Worm (Caenorhabditis elegans): Measurements from ENCODE around the gene bath-30.
A peak's percentile ranks its signal among the peaks of the same experiment; 100 is the strongest.

bath-30 gene

ce11 chrII:3375302-3375701 lies 29.1 kb upstream of the bath-30 start:
- TF ChIP-seq sox-4 (tag; optimal IDR thresholded peaks at IDR 0.05), result no peak
- TF ChIP-seq ets-5 (GFP tag; IDR thresholded peaks at IDR 0.05), result no peak
- no peak for TF ChIP-seq aha-1 (tag; optimal IDR thresholded peaks at IDR 0.05)
- TF ChIP-seq lin-14 (GFP tag; optimal IDR thresholded peaks at IDR 0.05), result no peak
- no peak for TF ChIP-seq nhr-71 (tag; optimal IDR thresholded peaks at IDR 0.05)
- TF ChIP-seq skn-1 (tag; optimal IDR thresholded peaks at IDR 0.05), result no peak
- no peak for TF ChIP-seq fkh-4 (tag; optimal IDR thresholded peaks at IDR 0.05; ENCODE audit: borderline replicate concordance)
- no peak for TF ChIP-seq hlh-4 (tag; optimal IDR thresholded peaks at IDR 0.05)

ce11 chrII:3374779-3375178 lies 28.6 kb upstream of the bath-30 start, which contains the start of gene bath-10:
TSS of gene bath-10 (plus strand) at chrII:3375079.
- TF ChIP-seq nhr-20 (tag; optimal IDR thresholded peaks at IDR 0.05), result no peak
- no peak for TF ChIP-seq fkh-8 (tag; optimal IDR thresholded peaks at IDR 0.05)

DNA sequence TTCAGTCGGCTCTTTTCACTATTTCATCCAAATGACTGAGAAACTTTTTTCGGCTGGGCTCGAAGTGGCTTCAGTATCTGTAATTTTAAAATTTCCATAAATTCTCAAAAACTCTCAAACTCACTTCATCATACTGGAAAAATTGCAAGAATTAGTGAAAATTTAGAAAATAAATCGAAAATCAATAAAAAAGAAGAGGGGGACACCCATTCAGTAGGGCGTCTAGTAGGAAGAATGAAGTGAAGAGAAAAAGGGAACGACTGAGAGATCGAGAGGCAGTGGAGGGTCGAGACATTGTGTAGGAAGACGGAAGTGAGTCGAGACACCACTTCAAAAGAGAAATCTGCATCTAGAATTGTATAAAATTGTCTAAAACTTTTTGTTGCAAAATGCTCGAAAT lies 27.7 kb upstream of the bath-30 start:
- TF ChIP-seq C34B4.2 (tag; optimal IDR thresholded peaks at IDR 0.05) (no peak), nhr-77 (tag; optimal IDR thresholded peaks at IDR 0.05) (no peak), rnt-1 (tag; optimal IDR thresholded peaks at IDR 0.05) (no peak), mab-9 (GFP tag; IDR thresholded peaks at IDR 0.05) (no peak), jun-1 (tag; optimal IDR thresholded peaks at IDR 0.05) (no peak), blmp-1 (tag; optimal IDR thresholded peaks at IDR 0.05) (peak; percentile 8), efl-1 (optimal IDR thresholded peaks at IDR 0.05) (peak in 1 of 2 experiments; percentile 4), efl-1 (GFP tag; optimal IDR thresholded peaks at IDR 0.05 in 1 of 2) (no peak), ces-1 (GFP tag; optimal IDR thresholded peaks at IDR 0.05) (no peak), elt-3 (tag; optimal IDR thresholded peaks at IDR 0.05) (no peak), lin-15B (tag; optimal IDR thresholded peaks at IDR 0.05) (no peak), efl-3 (GFP tag; optimal IDR thresholded peaks at IDR 0.05) (no peak)

- no peak for TF ChIP-seq fos-1 (tag; optimal IDR thresholded peaks at IDR 0.05)
- TF ChIP-seq unc-130 (tag; optimal IDR thresholded peaks at IDR 0.05), result no peak
- no peak for TF ChIP-seq lir-3 (tag; optimal IDR thresholded peaks at IDR 0.05; ENCODE audit: poor library complexity)
- TF ChIP-seq fkh-10 (GFP tag; optimal IDR thresholded peaks at IDR 0.05), result no peak
- no peak for TF ChIP-seq swsn-7 (tag; optimal IDR thresholded peaks at IDR 0.05)
- TF ChIP-seq ceh-90 (tag; optimal IDR thresholded peaks at IDR 0.05), result no peak
- no peak for TF ChIP-seq lsy-2 (tag; optimal IDR thresholded peaks at IDR 0.05)
- no peak for TF ChIP-seq ceh-63 (GFP tag; optimal IDR thresholded peaks at IDR 0.05)
- TF ChIP-seq blmp-1 (tag; optimal IDR thresholded peaks at IDR 0.05), result no peak
- no peak for TF ChIP-seq lin-15B (tag; optimal IDR thresholded peaks at IDR 0.05)
- no peak for TF ChIP-seq C16A3.4 (tag; optimal IDR thresholded peaks at IDR 0.05)
- TF ChIP-seq nhr-12 (tag; optimal IDR thresholded peaks at IDR 0.05), result no peak
- no peak for TF ChIP-seq hlh-17 (GFP tag; optimal IDR thresholded peaks at IDR 0.05; ENCODE audit: borderline replicate concordance)
- no peak for TF ChIP-seq elt-2 (tag; optimal IDR thresholded peaks at IDR 0.05)
- TF ChIP-seq tlp-1 (tag; optimal IDR thresholded peaks at IDR 0.05), result no peak
- TF ChIP-seq ztf-4 (tag; optimal IDR thresholded peaks at IDR 0.05), result no peak
- no peak for TF ChIP-seq isw-1 (GFP tag; IDR thresholded peaks at IDR 0.05)
Measured at ce11 chrII:3371010-3371409, 24.8 kb upstream of the bath-30 start, which contains the start of gene bath-23. TSS of gene bath-23 (plus strand) at chrII:3371310.

- TF ChIP-seq rnt-1 (tag; optimal IDR thresholded peaks at IDR 0.05) (peak; percentile 4), efl-1 (optimal IDR thresholded peaks at IDR 0.05) (no peak), efl-1 (GFP tag; optimal IDR thresholded peaks at IDR 0.05 in 1 of 2) (peak in 1 of 2 experiments; percentile 33), aly-2 (tag; optimal IDR thresholded peaks at IDR 0.05) (no peak), lsy-2 (tag; optimal IDR thresholded peaks at IDR 0.05) (peak; percentile 38 to 50), lin-15B (tag; optimal IDR thresholded peaks at IDR 0.05) (no peak)
Measured at ce11 chrII:3370061-3370460, 23.9 kb upstream of the bath-30 start, which contains the start of gene Y49F6C.8. TSS of gene Y49F6C.8 (minus strand) at chrII:3370111.
